Worm (Caenorhabditis elegans): ENCODE measurements around the gene T22D1.5.

- TF ChIP-seq repo-1 (tag; optimal IDR thresholded peaks at IDR 0.05) (no peak), bed-2 (GFP tag; IDR thresholded peaks at IDR 0.05) (no peak), ekl-4 (GFP tag; IDR thresholded peaks at IDR 0.05) (no peak), unc-130 (GFP tag; optimal IDR thresholded peaks at IDR 0.05) (no peak), ztf-28 (GFP tag; IDR thresholded peaks at IDR 0.05) (no peak), nfya-2 (GFP tag; IDR thresholded peaks at IDR 0.05) (no peak), F52B5.7 (tag; optimal IDR thresholded peaks at IDR 0.05) (no peak), F10E7.11 (tag; optimal IDR thresholded peaks at IDR 0.05) (no peak), lir-1 (GFP tag; conservative IDR thresholded peaks at IDR 0.05) (no peak), B0261.1 (tag; optimal IDR thresholded peaks at IDR 0.05) (no peak), dpl-1 (GFP tag; optimal IDR thresholded peaks at IDR 0.05) (no peak)
Measured at ce11 chrIV:6859270-6859669, 44.5 kb upstream of the T22D1.5 start, which contains the start of gene R13H7.2.
